Worm (Caenorhabditis elegans) whole organism, midembryonic: ENCODE data around the gene ugt-41.

Experiments
- T22C8.4 ChIP-seq: fragments of 200-800 bp; sonication (Bioruptor generic); IDR thresholded peaks from 2 replicates; pipeline ENCODE4 v1.3.6; 2022; ENCODE audit warnings: missing genetic modification characterization, missing compliant biosample characterization
- cog-1 ChIP-seq: sonication (generic microtip); optimal IDR thresholded peaks from 2 replicates; lab custom pipeline; 2016; ENCODE audit warnings: missing genetic modification characterization, missing compliant biosample characterization
- med-1 ChIP-seq: sonication (generic microtip); optimal IDR thresholded peaks from 2 replicates; lab custom pipeline; 2017; ENCODE audit warnings: missing genetic modification characterization, mild to moderate bottlenecking, missing compliant biosample characterization, antibody characterized with exemption, missing genetic modification reagents; ENCODE audit not compliant: insufficient read depth
- ref-1 ChIP-seq: fragments of 200-800 bp; sonication (Bioruptor generic); conservative IDR thresholded peaks from 2 replicates; pipeline ENCODE4 v1.3.6; 2022; ENCODE audit warnings: missing genetic modification reagents, missing genetic modification characterization, missing compliant biosample characterization
- ztf-23 ChIP-seq: fragments of 200-800 bp; sonication (Bioruptor generic); IDR thresholded peaks from 2 replicates; pipeline ENCODE4 v1.3.6; 2022; ENCODE audit warnings: missing genetic modification reagents, missing genetic modification characterization, missing compliant biosample characterization
- ztf-29 ChIP-seq: fragments of 200-800 bp; sonication (Bioruptor generic); IDR thresholded peaks from 2 replicates; pipeline ENCODE4 v1.3.6; 2022; ENCODE audit warnings: missing genetic modification reagents, missing genetic modification characterization, missing compliant biosample characterization

DNA sequence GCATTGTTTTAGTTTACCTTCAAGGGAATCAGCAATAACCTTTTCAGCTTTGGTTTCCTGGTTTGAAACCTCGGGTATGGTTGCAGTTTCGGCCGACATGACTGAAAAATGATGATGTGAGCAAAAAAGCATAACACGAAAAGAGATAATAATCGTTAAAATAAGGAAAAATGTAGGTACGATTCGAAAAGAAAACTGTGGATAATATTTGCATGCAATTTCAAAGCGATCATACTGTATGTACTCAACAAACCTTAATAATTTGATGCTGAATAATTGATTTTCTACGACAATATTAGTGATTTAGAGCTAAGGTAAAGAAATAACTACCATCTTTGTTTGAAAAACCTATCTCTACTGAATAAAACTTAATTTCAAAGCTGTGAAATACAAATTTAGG, 32.6 kb upstream of the ugt-41 start, which contains the start of gene attf-2:
- no peak for TF ChIP-seq cog-1 (tag; lab: Kevin White, UChicago)
- TF ChIP-seq med-1 (GFP tag; lab: Kevin White, UChicago): no peak
- no peak for TF ChIP-seq ref-1 (GFP tag; lab: Robert Waterston, UW)
- no peak for TF ChIP-seq ztf-23 (GFP tag; lab: Robert Waterston, UW)
- TF ChIP-seq T22C8.4 (GFP tag; lab: Robert Waterston, UW): no peak
- TF ChIP-seq ztf-29 (GFP tag; lab: Robert Waterston, UW): no peak
